Worm (Caenorhabditis elegans): ENCODE results near the gene K06A9.2.

- TF ChIP-seq nhr-237 (tag; optimal IDR thresholded peaks at IDR 0.05) (no peak), elt-2 (tag; optimal IDR thresholded peaks at IDR 0.05) (no peak), ceh-82 (tag; optimal IDR thresholded peaks at IDR 0.05) (no peak)
Observed at ce11 chrX:1528107-1528506, 8.1 kb upstream of the K06A9.2 start.
